Worm (Caenorhabditis elegans): ENCODE measurements around the gene mltn-3.

ce11 chrII:13907615-13908014, 8.5 kb upstream of the mltn-3 start:
- TF ChIP-seq flt-1 (GFP tag; IDR thresholded peaks at IDR 0.05) (no peak), ztf-23 (GFP tag; IDR thresholded peaks at IDR 0.05) (no peak), med-1 (GFP tag; optimal IDR thresholded peaks at IDR 0.05; ENCODE audit: insufficient read depth) (no peak), T22C8.4 (GFP tag; IDR thresholded peaks at IDR 0.05) (no peak)
